Fruit fly (Drosophila melanogaster): ENCODE results near the gene Pgant5.

dm6 chr2L:5052994-5053393 is 40.4 kb downstream of the Pgant5 start, which contains the start of gene eIF3h:
- TF ChIP-seq Ssrp (tag; optimal IDR thresholded peaks at IDR 0.05), result no peak
- TF ChIP-seq CG16779 (GFP tag; IDR thresholded peaks at IDR 0.05), result no peak
- no peak for TF ChIP-seq CG18599 (GFP tag; optimal IDR thresholded peaks at IDR 0.05)
- TF ChIP-seq dati (GFP tag; IDR thresholded peaks at IDR 0.05), result no peak
- no peak for TF ChIP-seq CG7745 (tag; optimal IDR thresholded peaks at IDR 0.05)
- no peak for TF ChIP-seq Lim3 (GFP tag; IDR thresholded peaks at IDR 0.05)
- TF ChIP-seq CG15269 (tag; optimal IDR thresholded peaks at IDR 0.05), result no peak
- TF ChIP-seq tgo (GFP tag; IDR thresholded peaks at IDR 0.05), result no peak
- no peak for TF ChIP-seq ham (GFP tag; IDR thresholded peaks at IDR 0.05)
- no peak for TF ChIP-seq sc (optimal IDR thresholded peaks at IDR 0.05)
- TF ChIP-seq sc (GFP tag; optimal IDR thresholded peaks at IDR 0.05), result no peak
- no peak for TF ChIP-seq repo (GFP tag; optimal IDR thresholded peaks at IDR 0.05)
- no peak for TF ChIP-seq Camta (GFP tag; optimal IDR thresholded peaks at IDR 0.05)
- no peak for TF ChIP-seq Hr78 (GFP tag; optimal IDR thresholded peaks at IDR 0.05)
- TF ChIP-seq tx (GFP tag; optimal IDR thresholded peaks at IDR 0.05), result no peak
